Worm (Caenorhabditis elegans): ENCODE measurements around the gene eftu-2.
A peak's percentile ranks its signal among the peaks of the same experiment; 100 is the strongest.

Gene eftu-2

DNA sequence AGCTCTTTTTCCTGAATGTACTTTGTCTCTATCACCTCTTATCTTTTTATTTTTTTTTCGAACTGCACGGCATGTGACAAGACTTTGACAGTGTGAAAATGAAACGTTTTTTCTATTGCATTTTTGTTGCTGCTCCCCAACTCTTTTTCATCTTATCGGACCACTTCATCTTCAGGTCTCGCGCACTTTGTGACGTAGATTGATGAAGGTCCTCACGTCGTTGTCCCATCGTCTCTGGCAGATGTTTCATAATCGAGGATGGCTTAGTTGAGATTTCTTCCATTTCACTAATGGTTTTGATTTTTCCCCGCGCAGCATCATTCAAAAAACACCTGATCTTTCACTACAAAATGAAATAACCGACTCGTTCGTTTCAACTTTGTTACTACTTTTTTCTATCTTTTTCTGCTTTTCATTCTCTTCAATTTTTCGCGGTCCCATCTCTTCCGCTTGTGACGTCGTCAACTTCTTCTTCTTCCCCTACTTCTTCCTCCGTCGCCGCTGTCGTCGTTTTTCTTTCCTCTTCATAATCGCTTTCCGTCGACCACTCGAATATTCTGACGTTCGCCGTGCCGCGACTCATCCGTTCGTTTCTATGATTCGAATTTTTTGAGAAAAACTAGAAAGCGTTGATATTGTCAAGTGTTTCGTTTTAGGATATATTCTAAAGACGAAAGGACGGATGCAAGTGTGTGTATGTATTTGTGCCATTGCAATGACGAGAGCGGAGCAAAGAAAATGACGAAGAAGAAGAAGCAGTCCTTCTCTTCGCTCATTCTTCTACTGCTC, 18.0 kb upstream of the eftu-2 start, which contains the start of gene T04C9.2:
Gene T04C9.2, plus strand, starts transcription at position 739 of the 789 bp plus-strand sequence.
- no peak for TF ChIP-seq tag-97 (GFP tag; IDR thresholded peaks at IDR 0.05)
- TF ChIP-seq F37D6.2 (tag; optimal IDR thresholded peaks at IDR 0.05), result no peak
- TF ChIP-seq hmg-1.1 (GFP tag; IDR thresholded peaks at IDR 0.05), result no peak
- TF ChIP-seq Y75B8A.6 (GFP tag; IDR thresholded peaks at IDR 0.05), result no peak
- TF ChIP-seq skn-1 (tag; optimal IDR thresholded peaks at IDR 0.05), result no peak
- TF ChIP-seq duxl-1 (tag; optimal IDR thresholded peaks at IDR 0.05; ENCODE audit: poor library complexity), result no peak
- peak; percentile 38 for TF ChIP-seq hlh-30 (tag; optimal IDR thresholded peaks at IDR 0.05; ENCODE audit: insufficient read depth)
- peak; percentile 51; the same call in 1 of the 2 replicates for TF ChIP-seq dmd-6 (GFP tag; IDR thresholded peaks at IDR 0.05)
- no peak for TF ChIP-seq ZK337.2 (GFP tag; IDR thresholded peaks at IDR 0.05)
- TF ChIP-seq hif-1 (tag; optimal IDR thresholded peaks at IDR 0.05), result no peak
- TF ChIP-seq vab-7 (GFP tag; IDR thresholded peaks at IDR 0.05), result no peak
- TF ChIP-seq madf-9 (GFP tag; conservative IDR thresholded peaks at IDR 0.05), result no peak
- TF ChIP-seq Y48G9A.11 (GFP tag; IDR thresholded peaks at IDR 0.05), result no peak
- peak in 1 of 2 experiments; percentile 20 for TF ChIP-seq lsy-2 (tag; optimal IDR thresholded peaks at IDR 0.05)
- peak; percentile 82 for TF ChIP-seq aha-1 (tag)
- 0 out of 2 replicates have a peak, but pooled peaks have one; percentile 45 for TF ChIP-seq ctbp-1 (GFP tag; IDR thresholded peaks at IDR 0.05)
- peak; percentile 50 for TF ChIP-seq dve-1 (tag; optimal IDR thresholded peaks at IDR 0.05; ENCODE audit: insufficient read depth)
- TF ChIP-seq hlh-11 (tag; optimal IDR thresholded peaks at IDR 0.05), result peak; percentile 44
- TF ChIP-seq ceh-20 (GFP tag; IDR thresholded peaks at IDR 0.05), result peak; percentile 57; the same call in 1 of the 2 replicates
- peak; percentile 55 for TF ChIP-seq fkh-10 (GFP tag; optimal IDR thresholded peaks at IDR 0.05)
- no peak for TF ChIP-seq zip-11 (GFP tag; IDR thresholded peaks at IDR 0.05)

DNA sequence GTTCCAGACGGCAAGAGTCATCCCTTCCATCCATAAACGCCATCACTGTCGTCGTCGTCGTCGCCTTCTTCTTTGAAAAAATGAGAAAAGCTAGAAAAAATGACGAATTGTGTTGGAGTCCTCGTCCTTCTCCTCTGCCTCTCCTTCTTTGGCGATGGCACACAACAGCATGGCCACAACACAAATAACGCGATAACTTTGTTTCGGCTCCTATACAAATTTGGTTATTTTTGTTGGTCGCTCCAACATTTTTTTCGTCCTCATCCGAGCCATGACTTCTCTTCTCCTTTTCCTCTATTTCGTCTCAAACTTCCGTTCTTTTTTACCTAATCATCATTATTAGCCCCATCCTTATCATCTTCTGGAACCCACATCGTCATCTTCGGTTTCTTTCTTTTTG, 17.3 kb upstream of the eftu-2 start:
- TF ChIP-seq mes-2 (tag; optimal IDR thresholded peaks at IDR 0.05; ENCODE audit: poor library complexity, severe bottlenecking) (no peak), spr-1 (tag; optimal IDR thresholded peaks at IDR 0.05) (no peak), ZK337.2 (GFP tag; IDR thresholded peaks at IDR 0.05) (no peak), lin-39 (tag; optimal IDR thresholded peaks at IDR 0.05) (no peak), ctbp-1 (GFP tag; IDR thresholded peaks at IDR 0.05) (0 out of 2 replicates have a peak, but pooled peaks have one; percentile 36), zip-11 (GFP tag; IDR thresholded peaks at IDR 0.05) (no peak), lsy-2 (tag; optimal IDR thresholded peaks at IDR 0.05) (peak in 1 of 2 experiments; percentile 7), zip-2 (tag; optimal IDR thresholded peaks at IDR 0.05) (no peak), rbr-2 (tag; optimal IDR thresholded peaks at IDR 0.05) (peak; percentile 16), ztf-11 (tag; optimal IDR thresholded peaks at IDR 0.05) (no peak), ceh-20 (GFP tag; IDR thresholded peaks at IDR 0.05) (no peak), unc-62 (GFP tag; optimal IDR thresholded peaks at IDR 0.05 in 1 of 2) (no peak), unc-62 (tag; optimal IDR thresholded peaks at IDR 0.05) (no peak), php-3 (GFP tag; IDR thresholded peaks at IDR 0.05) (no peak), mep-1 (tag; optimal IDR thresholded peaks at IDR 0.05) (no peak), hlh-11 (tag; optimal IDR thresholded peaks at IDR 0.05) (no peak), ces-1 (GFP tag; optimal IDR thresholded peaks at IDR 0.05) (peak; percentile 88), tag-97 (GFP tag; IDR thresholded peaks at IDR 0.05) (no peak), nhr-77 (tag; optimal IDR thresholded peaks at IDR 0.05) (no peak), R02D3.7 (tag; optimal IDR thresholded peaks at IDR 0.05) (no peak), gei-8 (GFP tag; optimal IDR thresholded peaks at IDR 0.05) (no peak), hmg-1.1 (GFP tag; IDR thresholded peaks at IDR 0.05) (no peak), lin-1 (GFP tag; IDR thresholded peaks at IDR 0.05) (no peak), ceh-44 (GFP tag; IDR thresholded peaks at IDR 0.05) (no peak), unc-130 (GFP tag; optimal IDR thresholded peaks at IDR 0.05) (no peak), aha-1 (tag) (no peak)

All from whole organism, L4 larva.